Fruit fly (Drosophila melanogaster) whole organism, prepupa: ENCODE measurements around the gene Cyp303a1.

Experiments
- CG10669 ChIP-seq: fragments of 200-800 bp; sonication (Bioruptor generic); optimal IDR thresholded peaks from 3 replicates; lab custom pipeline; 2018; ENCODE audit warnings: missing biosample characterization, mild to moderate bottlenecking, missing genetic modification characterization, moderate library complexity
- CG1621 ChIP-seq: fragments of 200-800 bp; sonication (Bioruptor generic); optimal IDR thresholded peaks from 3 replicates; lab custom pipeline; 2018; ENCODE audit warnings: missing biosample characterization, mild to moderate bottlenecking, missing genetic modification characterization
- Eip78C ChIP-seq: fragments of 200-800 bp; sonication (Bioruptor generic); peaks from one replicate; lab custom pipeline; 2016; ENCODE audit warnings: missing biosample characterization, missing genetic modification characterization
- Eip93F ChIP-seq: fragments of 200-800 bp; sonication (Bioruptor generic); optimal IDR thresholded peaks from 2 replicates; lab custom pipeline; 2016; ENCODE audit warnings: missing biosample characterization, mild to moderate bottlenecking, missing genetic modification characterization
- Gug ChIP-seq: fragments of 200-800 bp; sonication (Bioruptor generic); IDR thresholded peaks from 2 replicates; pipeline ENCODE4 v1.3.6; 2022; ENCODE audit warnings: missing biosample characterization, missing genetic modification characterization
- Met ChIP-seq: fragments of 200-800 bp; sonication (Bioruptor generic); optimal IDR thresholded peaks from 3 replicates; lab custom pipeline; 2016; ENCODE audit warnings: missing biosample characterization, missing genetic modification characterization
- acj6 ChIP-seq: fragments of 200-800 bp; sonication (Bioruptor generic); optimal IDR thresholded peaks from 3 replicates; lab custom pipeline; 2016; ENCODE audit warnings: missing biosample characterization, missing genetic modification characterization
- fd85E ChIP-seq: fragments of 200-800 bp; sonication (Bioruptor generic); optimal IDR thresholded peaks from 3 replicates; lab custom pipeline; 2016; ENCODE audit warnings: missing biosample characterization, missing genetic modification characterization
- fkh ChIP-seq: fragments of 200-800 bp; sonication (Bioruptor generic); optimal IDR thresholded peaks from 3 replicates; lab custom pipeline; 2017; ENCODE audit warnings: missing biosample characterization, mild to moderate bottlenecking, missing genetic modification characterization, moderate library complexity

dm6 chr2L:16292975-16293501, 945 bp upstream of the Cyp303a1 start, which contains the start of gene CG13258:
- TF ChIP-seq Met (GFP tag; lab: Kevin White, UChicago) (no peak), fd85E (GFP tag; lab: Kevin White, UChicago) (no peak), CG1621 (no peak), fkh (GFP tag; lab: Kevin White, UChicago) (no peak), Eip78C (GFP tag; lab: Kevin White, UChicago) (no peak), Gug (GFP tag; lab: Robert Waterston, UW) (no peak), CG10669 (GFP tag; lab: Kevin White, UChicago) (no peak), Eip93F (GFP tag; lab: Kevin White, UChicago) (no peak), acj6 (GFP tag; lab: Kevin White, UChicago) (no peak)
